Fruit fly (Drosophila melanogaster): ENCODE measurements around the gene RnpS1.

The RnpS1 gene

dm6 chr3R:9551659-9552435, at the start of gene RnpS1, which contains the start of gene mura:
Gene RnpS1, plus strand, starts transcription at chr3R:9552034.
Gene mura, minus strand, starts transcription at chr3R:9551806.
- TF ChIP-seq B-H1 (GFP tag; IDR thresholded peaks at IDR 0.05) (no peak), crol (GFP tag; IDR thresholded peaks at IDR 0.05) (no peak), trem (tag; optimal IDR thresholded peaks at IDR 0.05) (peak; percentile 69), CG14710 (tag; optimal IDR thresholded peaks at IDR 0.05) (peak; percentile 73), so (GFP tag; IDR thresholded peaks at IDR 0.05) (no peak), CG11696 (GFP tag; IDR thresholded peaks at IDR 0.05) (no peak), CG10209 (GFP tag; optimal IDR thresholded peaks at IDR 0.05) (no peak), Adf1 (GFP tag; IDR thresholded peaks at IDR 0.05) (no peak), Blimp-1 (GFP tag; optimal IDR thresholded peaks at IDR 0.05) (no peak), trh (GFP tag; optimal IDR thresholded peaks at IDR 0.05) (no peak), Atf-2 (GFP tag; optimal IDR thresholded peaks at IDR 0.05) (no peak), Tbp (GFP tag; optimal IDR thresholded peaks at IDR 0.05) (no peak), cg (GFP tag; optimal IDR thresholded peaks at IDR 0.05) (no peak), CHES-1-like (GFP tag; optimal IDR thresholded peaks at IDR 0.05) (no peak), Dll (GFP tag; IDR thresholded peaks at IDR 0.05; ENCODE audit: partially characterized antibody) (no peak), CG3281 (GFP tag; optimal IDR thresholded peaks at IDR 0.05) (no peak), chn (GFP tag; optimal IDR thresholded peaks at IDR 0.05) (no peak), CG4424 (GFP tag; optimal IDR thresholded peaks at IDR 0.05) (no peak), CG11093 (GFP tag; IDR thresholded peaks at IDR 0.05) (no peak), klu (GFP tag; IDR thresholded peaks at IDR 0.05) (no peak), CG32532 (GFP tag; IDR thresholded peaks at IDR 0.05) (no peak), nerfin-2 (GFP tag; IDR thresholded peaks at IDR 0.05; ENCODE audit: partially characterized antibody) (no peak), CG15479 (GFP tag; optimal IDR thresholded peaks at IDR 0.05) (no peak), tin (GFP tag; optimal IDR thresholded peaks at IDR 0.05) (no peak), nerfin-1 (tag; optimal IDR thresholded peaks at IDR 0.05) (no peak), sqz (GFP tag; optimal IDR thresholded peaks at IDR 0.05) (peak; percentile 59), al (GFP tag; IDR thresholded peaks at IDR 0.05) (no peak), CG6813 (GFP tag; optimal IDR thresholded peaks at IDR 0.05) (no peak), pros (GFP tag; optimal IDR thresholded peaks at IDR 0.05) (no peak), da (GFP tag; optimal IDR thresholded peaks at IDR 0.05) (no peak), CoRest (tag; optimal IDR thresholded peaks at IDR 0.05) (no peak), CG30431 (GFP tag; optimal IDR thresholded peaks at IDR 0.05) (no peak), CG2712 (tag; optimal IDR thresholded peaks at IDR 0.05) (peak; percentile 38), CG6854 (GFP tag; optimal IDR thresholded peaks at IDR 0.05) (no peak), kni (GFP tag; optimal IDR thresholded peaks at IDR 0.05) (no peak), Lpt (GFP tag; optimal IDR thresholded peaks at IDR 0.05) (no peak), dmrt99B (tag; optimal IDR thresholded peaks at IDR 0.05) (no peak), bsh (GFP tag; optimal IDR thresholded peaks at IDR 0.05) (no peak), NC2β (GFP tag; optimal IDR thresholded peaks at IDR 0.05) (no peak), CG8281 (tag; optimal IDR thresholded peaks at IDR 0.05) (no peak), btn (GFP tag; optimal IDR thresholded peaks at IDR 0.05) (no peak), crp (GFP tag; optimal IDR thresholded peaks at IDR 0.05) (no peak), D19A (tag; optimal IDR thresholded peaks at IDR 0.05) (peak; percentile 22), CG30403 (GFP tag; optimal IDR thresholded peaks at IDR 0.05) (no peak), ERR (GFP tag; optimal IDR thresholded peaks at IDR 0.05) (no peak), tgo (GFP tag; IDR thresholded peaks at IDR 0.05) (no peak), Doc3 (GFP tag; IDR thresholded peaks at IDR 0.05; ENCODE audit: partially characterized antibody) (no peak), bbx (GFP tag; IDR thresholded peaks at IDR 0.05; ENCODE audit: partially characterized antibody) (no peak), CG16815 (GFP tag; optimal IDR thresholded peaks at IDR 0.05) (no peak), gt (GFP tag; IDR thresholded peaks at IDR 0.05) (no peak)
